Fruit fly (Drosophila melanogaster) whole organism, adult: ENCODE data around the gene CG42820.

Experiments
- CG12768 ChIP-seq: fragments of 200-800 bp; sonication (Bioruptor generic); optimal IDR thresholded peaks from 2 replicates; lab custom pipeline; 2017; ENCODE audit warnings: missing biosample characterization, missing genetic modification characterization, mild to moderate bottlenecking, moderate library complexity, missing genetic modification reagents
- CG33017 ChIP-seq: fragments of 200-800 bp; sonication (Bioruptor generic); optimal IDR thresholded peaks from 2 replicates; lab custom pipeline; 2018; ENCODE audit warnings: missing biosample characterization, mild to moderate bottlenecking, missing genetic modification characterization, moderate library complexity
- CG5204 ChIP-seq: fragments of 200-800 bp; sonication (Bioruptor generic); optimal IDR thresholded peaks from 2 replicates; lab custom pipeline; 2016; ENCODE audit warnings: missing biosample characterization, missing genetic modification characterization
- pad ChIP-seq: fragments of 200-800 bp; sonication (Bioruptor generic); optimal IDR thresholded peaks from 3 replicates; lab custom pipeline; 2017; ENCODE audit warnings: missing biosample characterization, missing genetic modification characterization, mild to moderate bottlenecking, moderate library complexity, missing genetic modification reagents

DNA sequence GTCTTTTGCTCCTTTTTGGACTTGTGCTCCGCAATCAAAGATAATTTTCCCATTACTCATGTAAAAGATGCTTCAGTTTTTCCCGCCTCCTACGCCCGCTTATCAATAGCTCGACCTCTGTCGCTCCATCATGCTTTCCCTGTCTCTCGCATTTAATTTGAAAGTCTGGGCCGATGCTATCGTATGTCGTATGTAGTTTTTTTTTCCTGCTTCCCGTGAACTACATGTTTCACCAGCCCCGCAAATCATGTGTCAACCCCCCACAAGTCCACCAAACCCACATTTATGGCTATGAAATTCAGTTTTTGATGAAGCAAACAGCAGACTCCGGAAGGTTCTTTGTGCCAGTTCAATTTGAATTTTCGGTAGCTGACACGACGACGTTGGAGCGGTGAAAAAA, 49.8 kb downstream of the CG42820 start, which contains the start of gene CG14273:
- TF ChIP-seq CG12768 (GFP tag; lab: Kevin White, UChicago) (no peak), pad (GFP tag; lab: Kevin White, UChicago) (no peak), CG33017 (tag; lab: Kevin White, UChicago) (no peak), CG5204 (no peak)
